Fruit fly (Drosophila melanogaster) whole organism, adult: ENCODE data around the gene pins.

Experiments
- CG11617 ChIP-seq: fragments of 200-800 bp; sonication (Bioruptor generic); optimal IDR thresholded peaks from 2 replicates; lab custom pipeline; 2017; ENCODE audit warnings: mild to moderate bottlenecking, missing biosample characterization, missing genetic modification reagents, missing genetic modification characterization
- CG12768 ChIP-seq: fragments of 200-800 bp; sonication (Bioruptor generic); optimal IDR thresholded peaks from 2 replicates; lab custom pipeline; 2017; ENCODE audit warnings: missing biosample characterization, missing genetic modification characterization, mild to moderate bottlenecking, moderate library complexity, missing genetic modification reagents
- CG14711 ChIP-seq: fragments of 200-800 bp; sonication (Bioruptor generic); optimal IDR thresholded peaks from 2 replicates; lab custom pipeline; 2018; ENCODE audit warnings: missing biosample characterization, mild to moderate bottlenecking, missing genetic modification characterization, moderate library complexity
- CG1620 ChIP-seq: fragments of 200-800 bp; sonication (Bioruptor generic); optimal IDR thresholded peaks from 2 replicates; lab custom pipeline; 2016; ENCODE audit warnings: missing biosample characterization, missing genetic modification characterization
- CG33017 ChIP-seq: fragments of 200-800 bp; sonication (Bioruptor generic); optimal IDR thresholded peaks from 2 replicates; lab custom pipeline; 2018; ENCODE audit warnings: missing biosample characterization, mild to moderate bottlenecking, missing genetic modification characterization, moderate library complexity
- CG5204 ChIP-seq: fragments of 200-800 bp; sonication (Bioruptor generic); optimal IDR thresholded peaks from 2 replicates; lab custom pipeline; 2016; ENCODE audit warnings: missing biosample characterization, missing genetic modification characterization
- CG7045 ChIP-seq: fragments of 200-800 bp; sonication (Bioruptor generic); optimal IDR thresholded peaks from 2 replicates; lab custom pipeline; 2017; ENCODE audit warnings: missing biosample characterization, mild to moderate bottlenecking, missing genetic modification characterization
- CG7101 ChIP-seq: fragments of 200-800 bp; sonication (Bioruptor generic); optimal IDR thresholded peaks from 2 replicates; lab custom pipeline; 2018; ENCODE audit warnings: missing biosample characterization, mild to moderate bottlenecking, missing genetic modification characterization, moderate library complexity
- Clk ChIP-seq: fragments of 200-800 bp; sonication (Bioruptor generic); optimal IDR thresholded peaks from 2 replicates; lab custom pipeline; 2017; ENCODE audit warnings: missing biosample characterization, missing genetic modification characterization
- Crg-1 ChIP-seq: fragments of 200-800 bp; sonication (Bioruptor generic); optimal IDR thresholded peaks from 2 replicates; lab custom pipeline; 2016; ENCODE audit warnings: missing biosample characterization, missing genetic modification characterization
- Hr96 ChIP-seq: fragments of 200-800 bp; sonication (Bioruptor generic); optimal IDR thresholded peaks from 2 replicates; lab custom pipeline; 2016; ENCODE audit warnings: missing biosample characterization, missing genetic modification characterization
- Mnt ChIP-seq: fragments of 200-800 bp; sonication (Bioruptor generic); optimal IDR thresholded peaks from 2 replicates; lab custom pipeline; 2016; ENCODE audit warnings: missing biosample characterization, mild to moderate bottlenecking, missing genetic modification characterization
- bab1 ChIP-seq: fragments of 200-800 bp; sonication (Bioruptor generic); optimal IDR thresholded peaks from 3 replicates; lab custom pipeline; 2019; ENCODE audit warnings: missing biosample characterization, mild to moderate bottlenecking, missing genetic modification characterization, moderate library complexity
- cic ChIP-seq: fragments of 200-800 bp; sonication (Bioruptor generic); optimal IDR thresholded peaks from 2 replicates; lab custom pipeline; 2017; ENCODE audit warnings: missing biosample characterization, mild to moderate bottlenecking, missing genetic modification characterization, moderate library complexity
- cnc ChIP-seq, 2 experiments: fragments of >200 bp; optimal IDR thresholded peaks; 2 replicates each; lab custom pipeline; 2017
- kay ChIP-seq: fragments of 200-800 bp; sonication (Bioruptor generic); peaks from one replicate; lab custom pipeline; 2016; ENCODE audit warnings: missing biosample characterization, missing genetic modification characterization, borderline replicate concordance
- ovo ChIP-seq: fragments of 200-800 bp; sonication (Bioruptor generic); optimal IDR thresholded peaks from 2 replicates; lab custom pipeline; 2016; ENCODE audit warnings: missing biosample characterization, missing genetic modification characterization
- pad ChIP-seq: fragments of 200-800 bp; sonication (Bioruptor generic); optimal IDR thresholded peaks from 3 replicates; lab custom pipeline; 2017; ENCODE audit warnings: missing biosample characterization, missing genetic modification characterization, mild to moderate bottlenecking, moderate library complexity, missing genetic modification reagents
- tj ChIP-seq: fragments of 200-800 bp; sonication (Bioruptor generic); optimal IDR thresholded peaks from 3 replicates; lab custom pipeline; 2017; ENCODE audit warnings: missing biosample characterization, mild to moderate bottlenecking, missing genetic modification characterization, moderate library complexity
- toe ChIP-seq: fragments of 200-800 bp; sonication (Bioruptor generic); optimal IDR thresholded peaks from 2 replicates; lab custom pipeline; 2016; ENCODE audit warnings: missing biosample characterization, missing genetic modification characterization

Gene pins

dm6 chr3R:27613814-27614213 is 31.2 kb downstream of the pins start:
- TF ChIP-seq tj (GFP tag; lab: Kevin White, UChicago): no peak
- TF ChIP-seq cnc (optimal IDR thresholded peaks at IDR 0.05; lab: Kevin White, UChicago): no peak
- TF ChIP-seq Clk (GFP tag; lab: Kevin White, UChicago): no peak
- no peak for TF ChIP-seq Hr96
- TF ChIP-seq Crg-1 (GFP tag; lab: Kevin White, UChicago): no peak
- no peak for TF ChIP-seq CG11617 (GFP tag; lab: Kevin White, UChicago)
- TF ChIP-seq CG33017 (tag; lab: Kevin White, UChicago): no peak
- TF ChIP-seq bab1 (GFP tag; lab: Kevin White, UChicago): no peak
- TF ChIP-seq Mnt: no peak
- TF ChIP-seq CG5204 (GFP tag; lab: Kevin White, UChicago): no peak
- no peak for TF ChIP-seq cic
- no peak for TF ChIP-seq kay (GFP tag; lab: Kevin White, UChicago)
- no peak for TF ChIP-seq ovo (GFP tag; lab: Kevin White, UChicago)
- no peak for TF ChIP-seq pad (GFP tag; lab: Kevin White, UChicago)
- TF ChIP-seq CG1620: no peak
- no peak for TF ChIP-seq CG14711 (tag; lab: Kevin White, UChicago)
- no peak for TF ChIP-seq toe (GFP tag; lab: Kevin White, UChicago)
- no peak for TF ChIP-seq CG7045

DNA sequence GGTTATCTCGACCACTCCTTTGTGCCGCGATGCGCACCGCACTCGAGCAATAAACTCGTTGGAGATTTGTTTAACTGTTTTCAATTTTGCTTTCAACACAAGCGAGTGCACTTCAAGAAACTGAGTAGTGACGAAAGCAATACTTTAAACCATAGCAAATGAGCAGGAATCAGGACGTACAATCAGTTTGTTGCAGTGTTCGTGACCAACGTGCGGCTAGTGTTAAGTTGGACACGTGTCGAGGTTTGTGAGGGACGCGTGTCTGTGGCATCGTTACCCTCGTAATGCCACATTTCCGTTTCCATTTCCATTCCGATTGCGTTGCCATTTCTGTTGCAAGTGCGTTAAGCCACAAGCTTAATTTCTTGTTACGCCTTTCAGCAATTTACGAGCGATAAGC is 33.9 kb downstream of the pins start:
- TF ChIP-seq CG1620: no peak
- no peak for TF ChIP-seq Clk (GFP tag; lab: Kevin White, UChicago)
- TF ChIP-seq pad (GFP tag; lab: Kevin White, UChicago): no peak
- TF ChIP-seq CG7101 (tag; lab: Kevin White, UChicago): no peak
- TF ChIP-seq cic: no peak

DNA sequence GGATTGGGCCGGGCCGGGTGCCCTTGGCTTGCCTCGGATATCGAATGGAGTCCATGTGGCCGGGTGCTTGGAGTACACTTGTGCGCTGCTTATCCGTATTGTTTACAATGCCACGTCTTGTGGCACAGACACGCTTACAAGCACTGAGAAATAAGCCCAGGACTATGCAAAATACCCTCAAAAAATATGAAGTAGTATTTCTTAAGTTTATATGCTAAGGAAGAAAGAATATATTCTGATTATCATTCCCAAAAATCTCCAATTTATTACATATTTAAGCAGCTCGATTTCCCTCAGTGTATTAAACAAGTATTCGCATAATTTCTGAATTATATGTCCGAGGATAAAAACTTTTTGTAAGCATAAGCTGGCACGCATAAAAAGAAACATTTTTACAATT is 39.2 kb downstream of the pins start:
- no peak for TF ChIP-seq CG7101 (tag; lab: Kevin White, UChicago)
- TF ChIP-seq ovo (GFP tag; lab: Kevin White, UChicago): no peak
- TF ChIP-seq pad (GFP tag; lab: Kevin White, UChicago): no peak
- no peak for TF ChIP-seq CG7045
- no peak for TF ChIP-seq Clk (GFP tag; lab: Kevin White, UChicago)
- TF ChIP-seq CG5204 (GFP tag; lab: Kevin White, UChicago): no peak
- TF ChIP-seq CG33017 (tag; lab: Kevin White, UChicago): no peak
- no peak for TF ChIP-seq Mnt
- TF ChIP-seq Crg-1 (GFP tag; lab: Kevin White, UChicago): no peak
- TF ChIP-seq cnc (optimal IDR thresholded peaks at IDR 0.05; lab: Kevin White, UChicago): no peak
- no peak for TF ChIP-seq cic
- TF ChIP-seq Hr96: no peak
- no peak for TF ChIP-seq kay (GFP tag; lab: Kevin White, UChicago)
- no peak for TF ChIP-seq toe (GFP tag; lab: Kevin White, UChicago)

DNA sequence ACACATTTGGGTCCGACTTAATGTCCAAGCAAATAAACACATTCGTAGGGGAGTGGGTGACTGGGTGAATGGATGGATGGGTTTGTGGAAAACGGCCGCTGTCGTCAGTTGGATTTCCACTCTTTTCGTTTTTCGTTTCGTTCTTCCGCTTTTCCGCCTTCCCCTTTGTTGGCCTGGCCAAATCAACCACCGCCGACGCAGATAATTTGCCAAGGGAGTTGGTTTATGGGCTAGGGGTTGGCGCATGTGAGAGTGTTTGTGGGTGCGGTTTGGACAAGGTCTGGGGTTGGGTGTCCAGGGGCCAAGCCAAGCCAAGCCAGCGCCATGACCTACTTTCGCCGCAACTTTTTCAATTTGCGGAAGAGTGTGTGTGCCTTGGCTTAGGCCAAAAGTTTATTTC is 40.4 kb downstream of the pins start:
- no peak for TF ChIP-seq ovo (GFP tag; lab: Kevin White, UChicago)
- TF ChIP-seq cnc (optimal IDR thresholded peaks at IDR 0.05; lab: Kevin White, UChicago): no peak
- TF ChIP-seq cic: no peak

dm6 chr3R:27625911-27626310 is 43.3 kb downstream of the pins start, which contains the start of gene CG5612:
CG5612 (minus strand) TSS chr3R:27626011.
- TF ChIP-seq CG12768 (no peak), kay (GFP tag; lab: Kevin White, UChicago) (peak; percentile 25)
